Worm (Caenorhabditis elegans) whole organism, L1 larva: ENCODE measurements around the gene F01D5.10.
A peak's percentile ranks its signal among the peaks of the same experiment; 100 is the strongest.

Experiments
- F16B12.6 ChIP-seq: fragments of 150-350 bp; optimal IDR thresholded peaks from 2 replicates; lab custom pipeline; 2014; ENCODE audit warnings: missing biosample characterization, missing genetic modification characterization
- ama-1 ChIP-seq: fragments of 150-350 bp; optimal IDR thresholded peaks from 2 replicates; lab custom pipeline; 2014
- blmp-1 ChIP-seq: fragments of 150-350 bp; optimal IDR thresholded peaks from 2 replicates; lab custom pipeline; 2014; ENCODE audit warnings: missing biosample characterization, missing genetic modification characterization
- ceh-8 ChIP-seq: fragments of 200-800 bp; sonication (Bioruptor generic); optimal IDR thresholded peaks from 2 replicates; lab custom pipeline; 2018; ENCODE audit warnings: mild to moderate bottlenecking, missing genetic modification characterization, moderate library complexity, missing compliant biosample characterization
- dpl-1 ChIP-seq, 3 experiments: fragments of 150-350 bp in 2 of 3; sonication (generic microtip) in 1 of 3; optimal IDR thresholded peaks; 2 replicates each; lab custom pipeline; 2014 to 2017; ENCODE audit warnings: missing biosample characterization in 3 of 3, missing genetic modification characterization in 3 of 3, missing genetic modification reagents in 3 of 3
- efl-1 ChIP-seq, 4 experiments: fragments of 150-350 bp; optimal IDR thresholded peaks in 3 of 4; peaks in 1 of 4; 1 replicate in 1 of 4; 2 replicates in 3 of 4; lab custom pipeline; 2014; ENCODE audit warnings: missing biosample characterization in 2 of 4, missing genetic modification characterization in 2 of 4, missing genetic modification reagents in 2 of 4
- elt-3 ChIP-seq, 6 experiments: fragments of 150-350 bp in 1 of 6; sonication (generic microtip); optimal IDR thresholded peaks; 2 replicates each; lab custom pipeline; 2017 to 2018; ENCODE audit warnings: missing biosample characterization in 6 of 6, missing genetic modification characterization in 6 of 6, inconsistent platforms in 1 of 6
- fkh-4 ChIP-seq: sonication (generic microtip); optimal IDR thresholded peaks from 2 replicates; lab custom pipeline; 2016; ENCODE audit warnings: missing compliant biosample characterization, missing genetic modification characterization, borderline replicate concordance
- fkh-8 ChIP-seq: sonication (generic microtip); optimal IDR thresholded peaks from 2 replicates; lab custom pipeline; 2016; ENCODE audit warnings: mild to moderate bottlenecking, missing genetic modification characterization, missing compliant biosample characterization
- fos-1 ChIP-seq: fragments of 150-350 bp; optimal IDR thresholded peaks from 2 replicates; lab custom pipeline; 2014; ENCODE audit warnings: missing biosample characterization, missing genetic modification characterization
- grh-1 ChIP-seq: fragments of 200-800 bp; sonication (Bioruptor generic); IDR thresholded peaks from 2 replicates; pipeline ENCODE4 v1.3.6; 2022; ENCODE audit warnings: missing genetic modification reagents, missing genetic modification characterization, missing compliant biosample characterization
- lin-35 ChIP-seq, 2 experiments: fragments of 150-350 bp; optimal IDR thresholded peaks; 2 replicates each; lab custom pipeline; 2014; ENCODE audit warnings: missing biosample characterization in 2 of 2, missing genetic modification characterization in 2 of 2, missing genetic modification reagents in 2 of 2
- lsy-2 ChIP-seq, 2 experiments: fragments of 150-350 bp; optimal IDR thresholded peaks; 2 replicates each; lab custom pipeline; 2014; ENCODE audit warnings: missing biosample characterization in 2 of 2, missing genetic modification characterization in 2 of 2
- mep-1 ChIP-seq: fragments of 150-350 bp; optimal IDR thresholded peaks from 2 replicates; lab custom pipeline; 2014; ENCODE audit warnings: missing biosample characterization, missing genetic modification characterization
- nhr-11 ChIP-seq: fragments of 150-350 bp; optimal IDR thresholded peaks from 2 replicates; lab custom pipeline; 2014; ENCODE audit warnings: missing biosample characterization, missing genetic modification characterization
- nhr-12 ChIP-seq: sonication (generic microtip); optimal IDR thresholded peaks from 2 replicates; lab custom pipeline; 2017; ENCODE audit warnings: missing biosample characterization, missing genetic modification characterization
- nhr-19 ChIP-seq: fragments of 200-800 bp; sonication (Bioruptor generic); conservative IDR thresholded peaks from 2 replicates; pipeline ENCODE4 v1.3.6; 2022; ENCODE audit warnings: missing genetic modification characterization, missing compliant biosample characterization
- nhr-20 ChIP-seq: sonication (generic microtip); optimal IDR thresholded peaks from 2 replicates; lab custom pipeline; 2016; ENCODE audit warnings: mild to moderate bottlenecking, missing genetic modification characterization, missing compliant biosample characterization
- nhr-28 ChIP-seq: fragments of 150-350 bp; optimal IDR thresholded peaks from 2 replicates; lab custom pipeline; 2014; ENCODE audit warnings: missing biosample characterization, missing genetic modification characterization
- nhr-47 ChIP-seq: sonication (generic microtip); optimal IDR thresholded peaks from 2 replicates; lab custom pipeline; 2016; ENCODE audit warnings: mild to moderate bottlenecking, missing genetic modification characterization, moderate library complexity, missing compliant biosample characterization
- skn-1 ChIP-seq: fragments of 150-350 bp; optimal IDR thresholded peaks from 2 replicates; lab custom pipeline; 2014; ENCODE audit warnings: missing biosample characterization, missing genetic modification characterization
- snpc-4 ChIP-seq: fragments of 150-350 bp; optimal IDR thresholded peaks from 2 replicates; lab custom pipeline; 2014; ENCODE audit warnings: missing biosample characterization, missing genetic modification characterization
- sup-37 ChIP-seq: fragments of 200-800 bp; sonication (Bioruptor generic); optimal IDR thresholded peaks from 2 replicates; lab custom pipeline; 2018; ENCODE audit warnings: mild to moderate bottlenecking, missing genetic modification characterization, missing compliant biosample characterization
- swsn-7 ChIP-seq: sonication (generic microtip); optimal IDR thresholded peaks from 2 replicates; lab custom pipeline; 2016; ENCODE audit warnings: missing genetic modification characterization, missing compliant biosample characterization
- tlp-1 ChIP-seq: fragments of 150-350 bp; optimal IDR thresholded peaks from 2 replicates; lab custom pipeline; 2014; ENCODE audit warnings: missing biosample characterization, missing genetic modification characterization
- vab-15 ChIP-seq: sonication (generic microtip); optimal IDR thresholded peaks from 2 replicates; lab custom pipeline; 2017; ENCODE audit warnings: missing genotype, mild to moderate bottlenecking, missing genetic modification characterization, missing compliant biosample characterization

F01D5.10 gene

DNA sequence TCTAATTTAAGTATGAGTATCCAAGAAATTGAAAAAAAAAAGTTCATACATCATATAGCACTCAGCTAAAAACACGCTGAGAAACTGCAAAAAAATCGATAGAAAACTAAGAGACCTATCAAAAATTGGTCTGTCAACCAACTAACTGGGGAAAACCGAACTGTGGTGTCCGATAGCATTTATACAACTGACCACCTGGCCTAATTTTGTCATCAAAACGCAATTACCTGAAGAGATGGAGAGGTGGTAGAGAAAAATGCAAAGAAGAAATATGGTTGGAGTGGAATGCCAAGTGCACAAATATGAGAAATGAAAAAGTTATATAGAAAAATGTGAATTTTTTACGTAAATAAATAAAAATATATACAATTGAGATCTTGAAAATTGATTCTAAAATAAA is 47.6 kb downstream of the F01D5.10 start, which contains the start of gene Y39G8B.1:
Gene Y39G8B.1, minus strand, starts transcription at position 299 of the 400 bp plus-strand sequence.
- TF ChIP-seq tlp-1 (tag; lab: Kevin White, UChicago) (no peak), vab-15 (tag; lab: Kevin White, UChicago) (no peak), nhr-47 (tag; lab: Kevin White, UChicago) (no peak), fkh-8 (tag; lab: Kevin White, UChicago) (no peak), mep-1 (tag; lab: Kevin White, UChicago) (peak; percentile 47), nhr-12 (tag; lab: Kevin White, UChicago) (no peak), lin-35 (GFP tag; optimal IDR thresholded peaks at IDR 0.05; lab: Kevin White, UChicago) (peak in 1 of 2 experiments; percentile 33), swsn-7 (tag; lab: Kevin White, UChicago) (no peak), blmp-1 (tag; lab: Kevin White, UChicago) (peak; percentile 58), sup-37 (GFP tag; lab: Kevin White, UChicago) (no peak), ceh-8 (GFP tag; lab: Kevin White, UChicago) (no peak), dpl-1 (GFP tag; optimal IDR thresholded peaks at IDR 0.05; lab: Kevin White, UChicago) (peak in 1 of 3 experiments; percentile 9), elt-3 (tag; optimal IDR thresholded peaks at IDR 0.05; lab: Kevin White, UChicago) (no peak), nhr-11 (tag; lab: Kevin White, UChicago) (no peak), fos-1 (tag; lab: Kevin White, UChicago) (no peak), grh-1 (no peak), lsy-2 (tag; optimal IDR thresholded peaks at IDR 0.05; lab: Kevin White, UChicago) (peak in 1 of 2 experiments; percentile 7), skn-1 (tag; lab: Kevin White, UChicago) (peak; percentile 1), nhr-20 (tag; lab: Kevin White, UChicago) (no peak), snpc-4 (tag; lab: Kevin White, UChicago) (no peak), fkh-4 (no peak), nhr-19 (no peak), F16B12.6 (peak; percentile 35), nhr-28 (tag; lab: Kevin White, UChicago) (no peak), ama-1 (lab: Kevin White, UChicago) (no peak)

DNA sequence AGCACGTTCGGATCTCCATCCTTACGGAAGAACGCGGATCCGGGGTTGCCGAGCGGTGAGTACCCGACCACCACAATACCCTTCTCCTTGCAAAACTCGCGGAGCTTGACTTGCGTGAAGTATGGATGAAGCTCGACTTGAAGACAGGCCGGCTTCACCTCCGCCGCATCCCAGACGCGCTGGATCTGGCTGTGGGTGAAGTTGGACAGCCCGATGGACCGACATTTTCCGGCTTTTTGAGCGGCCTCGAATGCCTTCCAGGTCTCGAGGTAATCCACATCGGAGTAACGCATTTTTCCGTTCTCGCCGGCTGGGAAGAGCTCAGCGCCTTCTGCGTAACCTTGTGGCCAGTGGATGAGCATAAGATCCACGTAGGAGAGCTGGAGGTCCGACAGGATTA is 48.9 kb downstream of the F01D5.10 start:
- no peak for TF ChIP-seq fos-1 (tag; lab: Kevin White, UChicago)

DNA sequence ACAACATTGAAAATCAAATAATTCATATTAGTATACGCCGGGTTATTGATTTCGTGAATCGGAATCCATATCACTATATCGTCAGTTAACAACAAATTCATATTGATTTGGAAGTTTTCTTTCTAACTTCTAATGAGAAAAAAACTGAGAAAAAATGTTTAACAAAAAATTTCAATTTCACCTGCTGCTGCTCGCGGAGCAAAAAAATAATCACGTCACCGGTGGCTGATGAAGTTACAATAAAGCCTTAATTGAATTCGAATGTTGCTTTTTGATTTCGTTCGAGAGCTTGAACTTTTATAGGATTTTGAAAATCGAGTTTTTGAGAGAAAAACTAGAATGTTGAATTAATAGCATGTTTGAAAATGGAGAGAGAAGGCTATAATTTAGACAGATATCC is 52.2 kb downstream of the F01D5.10 start, which contains the start of gene sre-43:
Gene sre-43, minus strand, starts transcription at position 101 of the 400 bp plus-strand sequence.
- TF ChIP-seq efl-1 (optimal IDR thresholded peaks at IDR 0.05; lab: Kevin White, UChicago) = no peak
- TF ChIP-seq efl-1 (GFP tag; optimal IDR thresholded peaks at IDR 0.05 in 1 of 2; lab: Kevin White, UChicago) = peak in 1 of 2 experiments; percentile 48
- no peak for TF ChIP-seq snpc-4 (tag; lab: Kevin White, UChicago)
- TF ChIP-seq, all 84 proteins: peak for 1
